Fruit fly (Drosophila melanogaster): ENCODE measurements around the gene Pgant6.
A peak's percentile ranks its signal among the peaks of the same experiment; 100 is the strongest.

Gene Pgant6

dm6 chr3L:2824024-2824687 is 42.1 kb downstream of the Pgant6 start (continued):
- TF ChIP-seq D19A (tag; optimal IDR thresholded peaks at IDR 0.05) (peak; percentile 56), CG17802 (tag; optimal IDR thresholded peaks at IDR 0.05) (no peak), gcm2 (GFP tag; optimal IDR thresholded peaks at IDR 0.05) (no peak), CG31388 (GFP tag; optimal IDR thresholded peaks at IDR 0.05) (no peak), gsb (GFP tag; IDR thresholded peaks at IDR 0.05) (no peak), dpn (GFP tag; optimal IDR thresholded peaks at IDR 0.05) (peak in 1 of 2 experiments; percentile 49), eve (GFP tag; optimal IDR thresholded peaks at IDR 0.05) (peak in 1 of 2 experiments; percentile 73), CG12659 (GFP tag; optimal IDR thresholded peaks at IDR 0.05) (peak; percentile 19), prd (optimal IDR thresholded peaks at IDR 0.05) (no peak), prd (GFP tag; IDR thresholded peaks at IDR 0.05) (peak; percentile 61; the same call in 2 of the 3 replicates), ci (GFP tag; IDR thresholded peaks at IDR 0.05) (peak; percentile 69; the same call in 2 of the 3 replicates), CG11093 (GFP tag; IDR thresholded peaks at IDR 0.05) (0 out of 3 replicates have a peak, but pooled peaks have one; percentile 41), Gsc (GFP tag; IDR thresholded peaks at IDR 0.05) (no peak), unc-4 (GFP tag; IDR thresholded peaks at IDR 0.05; ENCODE audit: partially characterized antibody) (no peak), tin (GFP tag; optimal IDR thresholded peaks at IDR 0.05) (peak; percentile 28), phol (tag; optimal IDR thresholded peaks at IDR 0.05) (peak; percentile 70), CG16815 (GFP tag; optimal IDR thresholded peaks at IDR 0.05) (peak; percentile 50), Chrac-16 (GFP tag; optimal IDR thresholded peaks at IDR 0.05) (peak; percentile 57), CG4730 (GFP tag; IDR thresholded peaks at IDR 0.05) (no peak), tx (GFP tag; optimal IDR thresholded peaks at IDR 0.05) (no peak), CG7556 (GFP tag; optimal IDR thresholded peaks at IDR 0.05) (peak; percentile 58), CG6813 (GFP tag; optimal IDR thresholded peaks at IDR 0.05) (peak; percentile 12), CG30403 (GFP tag; optimal IDR thresholded peaks at IDR 0.05) (peak; percentile 67), CG8359 (GFP tag; optimal IDR thresholded peaks at IDR 0.05; ENCODE audit: borderline replicate concordance) (peak; percentile 21), CG13424 (tag; optimal IDR thresholded peaks at IDR 0.05) (peak; percentile 53), lmd (GFP tag; IDR thresholded peaks at IDR 0.05) (peak; percentile 49), CG10462 (GFP tag; optimal IDR thresholded peaks at IDR 0.05) (peak; percentile 10), pum (GFP tag; optimal IDR thresholded peaks at IDR 0.05) (peak; percentile 18), CG10979 (tag; optimal IDR thresholded peaks at IDR 0.05) (peak; percentile 78), Oli (tag; optimal IDR thresholded peaks at IDR 0.05) (peak; percentile 74), ATbp (GFP tag; optimal IDR thresholded peaks at IDR 0.05) (peak; percentile 70), oc (tag; optimal IDR thresholded peaks at IDR 0.05) (peak; percentile 14), CG1792 (GFP tag; optimal IDR thresholded peaks at IDR 0.05) (no peak), H15 (GFP tag; IDR thresholded peaks at IDR 0.05) (0 out of 3 replicates have a peak, but pooled peaks have one; percentile 14), CG15601 (tag; optimal IDR thresholded peaks at IDR 0.05) (peak; percentile 57), CG14710 (tag; optimal IDR thresholded peaks at IDR 0.05) (peak; percentile 36), Fer1 (GFP tag; optimal IDR thresholded peaks at IDR 0.05) (no peak), PHDP (tag; optimal IDR thresholded peaks at IDR 0.05) (peak; percentile 54), CG14860 (GFP tag; IDR thresholded peaks at IDR 0.05; ENCODE audit: partially characterized antibody) (no peak), dmrt99B (tag; optimal IDR thresholded peaks at IDR 0.05) (peak; percentile 62), CG2678 (tag; optimal IDR thresholded peaks at IDR 0.05) (peak; percentile 65), ken (GFP tag; IDR thresholded peaks at IDR 0.05) (peak; percentile 43; the same call in 1 of the 3 replicates), zfh1 (GFP tag; IDR thresholded peaks at IDR 0.05) (peak; percentile 65; the same call in 1 of the 3 replicates), pan (optimal IDR thresholded peaks at IDR 0.05) (no peak), pan (GFP tag; optimal IDR thresholded peaks at IDR 0.05 in 1 of 2, IDR thresholded peaks at IDR 0.05 in 1 of 2) (peak in 1 of 2 experiments; percentile 9), Abd-B (GFP tag; optimal IDR thresholded peaks at IDR 0.05) (peak; percentile 7), Asciz (GFP tag; optimal IDR thresholded peaks at IDR 0.05) (peak; percentile 24), chif (GFP tag; optimal IDR thresholded peaks at IDR 0.05) (peak; percentile 13 to 44), sens-2 (GFP tag; IDR thresholded peaks at IDR 0.05) (0 out of 2 replicates have a peak, but pooled peaks have one; percentile 53)

Measured in whole organism, embryonic.